Worm (Caenorhabditis elegans): ENCODE data around the gene col-176.

Gene col-176

DNA sequence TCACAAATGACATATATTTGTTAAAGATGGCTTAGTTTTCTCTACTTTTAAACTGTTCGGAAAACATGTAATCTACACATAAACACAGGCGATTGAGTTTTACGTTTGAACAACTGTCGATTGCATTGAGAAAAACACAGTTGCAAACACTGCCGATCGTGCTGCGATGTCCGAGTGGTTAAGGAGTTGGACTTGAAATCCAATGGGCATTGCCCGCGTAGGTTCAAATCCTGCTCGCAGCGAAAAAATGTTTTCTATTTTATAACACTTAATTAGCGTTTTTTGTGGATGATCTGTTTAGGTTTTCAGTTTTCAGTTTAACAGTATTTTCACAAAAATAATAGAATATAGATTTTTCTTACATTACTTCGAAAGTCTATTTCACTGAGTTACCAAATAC, 46.9 kb downstream of the col-176 start:
- TF ChIP-seq tbx-2 (tag; optimal IDR thresholded peaks at IDR 0.05) (no peak), C16A3.4 (tag; optimal IDR thresholded peaks at IDR 0.05) (peak; percentile 19), efl-1 (optimal IDR thresholded peaks at IDR 0.05) (no peak), efl-1 (GFP tag; optimal IDR thresholded peaks at IDR 0.05 in 1 of 2) (peak in 1 of 2 experiments; percentile 86), lsy-2 (tag; optimal IDR thresholded peaks at IDR 0.05) (peak in 1 of 2 experiments; percentile 26), nhr-11 (tag; optimal IDR thresholded peaks at IDR 0.05) (no peak), rnt-1 (tag; optimal IDR thresholded peaks at IDR 0.05) (peak; percentile 40), snu-23 (GFP tag; optimal IDR thresholded peaks at IDR 0.05) (peak; percentile 28), ets-5 (GFP tag; IDR thresholded peaks at IDR 0.05) (no peak), ceh-8 (GFP tag; optimal IDR thresholded peaks at IDR 0.05) (no peak), nhr-71 (tag; optimal IDR thresholded peaks at IDR 0.05) (peak; percentile 24), dsc-1 (tag; optimal IDR thresholded peaks at IDR 0.05) (no peak), unc-130 (tag; optimal IDR thresholded peaks at IDR 0.05) (peak; percentile 22), skn-1 (tag; optimal IDR thresholded peaks at IDR 0.05) (peak; percentile 9), zip-4 (GFP tag; optimal IDR thresholded peaks at IDR 0.05) (no peak)
